Worm (Caenorhabditis elegans) whole organism, early embryonic: ENCODE data around the gene daam-1.

Experiments used
- B0310.2 ChIP-seq: sonication (generic microtip); optimal IDR thresholded peaks from 2 replicates; lab custom pipeline; 2016; ENCODE audit warnings: mild to moderate bottlenecking, missing genetic modification characterization, missing compliant biosample characterization
- F13C5.2 ChIP-seq: sonication (generic microtip); optimal IDR thresholded peaks from 2 replicates; lab custom pipeline; 2017; ENCODE audit warnings: mild to moderate bottlenecking, missing genetic modification characterization, inconsistent platforms, missing compliant biosample characterization
- aly-1 ChIP-seq: sonication (generic microtip); optimal IDR thresholded peaks from 2 replicates; lab custom pipeline; 2016; ENCODE audit warnings: missing genetic modification characterization, missing compliant biosample characterization
- ama-1 ChIP-seq: fragments of 150-350 bp; optimal IDR thresholded peaks from 2 replicates; lab custom pipeline; 2014
- ceh-13 ChIP-seq: fragments of 200-800 bp; sonication (Bioruptor generic); optimal IDR thresholded peaks from 2 replicates; lab custom pipeline; 2018; ENCODE audit warnings: mild to moderate bottlenecking, missing genetic modification characterization, missing compliant biosample characterization
- ceh-36 ChIP-seq: sonication (generic microtip); optimal IDR thresholded peaks from 2 replicates; lab custom pipeline; 2016; ENCODE audit warnings: missing genetic modification characterization, inconsistent platforms, missing compliant biosample characterization
- ets-7 ChIP-seq: sonication (generic microtip); optimal IDR thresholded peaks from 2 replicates; lab custom pipeline; 2016; ENCODE audit warnings: missing genotype, missing genetic modification characterization, missing compliant biosample characterization
- flt-1 ChIP-seq: fragments of 200-800 bp; sonication (Bioruptor generic); IDR thresholded peaks from 2 replicates; pipeline ENCODE4 v1.3.6; 2022; ENCODE audit warnings: missing genetic modification characterization, missing compliant biosample characterization
- hmbx-1 ChIP-seq: sonication (generic microtip); optimal IDR thresholded peaks from 2 replicates; lab custom pipeline; 2016; ENCODE audit warnings: mild to moderate bottlenecking, missing genetic modification characterization, missing compliant biosample characterization
- hmg-4 ChIP-seq: fragments of 200-800 bp; sonication (Bioruptor generic); optimal IDR thresholded peaks from 2 replicates; lab custom pipeline; 2018; ENCODE audit warnings: mild to moderate bottlenecking, missing genetic modification characterization, missing compliant biosample characterization
- hnd-1 ChIP-seq: sonication (generic microtip); optimal IDR thresholded peaks from 2 replicates; lab custom pipeline; 2016; ENCODE audit warnings: missing genetic modification characterization, missing compliant biosample characterization
- pes-1 ChIP-seq: fragments of 200-800 bp; sonication (Bioruptor generic); IDR thresholded peaks from 2 replicates; pipeline ENCODE4 v1.3.6; 2022; ENCODE audit warnings: missing genetic modification reagents, missing genetic modification characterization, missing compliant biosample characterization
- scrt-1 ChIP-seq: fragments of 200-800 bp; sonication (Bioruptor generic); IDR thresholded peaks from 2 replicates; pipeline ENCODE4 v1.3.6; 2022; ENCODE audit warnings: missing genetic modification characterization, missing compliant biosample characterization
- sea-1 ChIP-seq: fragments of 200-800 bp; sonication (Bioruptor generic); conservative IDR thresholded peaks from 2 replicates; pipeline ENCODE4 v1.3.6; 2022; ENCODE audit warnings: missing genetic modification characterization, missing compliant biosample characterization
- tbx-11 ChIP-seq: fragments of 200-800 bp; sonication (Bioruptor generic); IDR thresholded peaks from 2 replicates; pipeline ENCODE4 v1.3.6; 2022; ENCODE audit warnings: missing genetic modification characterization, missing compliant biosample characterization
- tbx-37 ChIP-seq: fragments of 200-800 bp; sonication (Bioruptor generic); conservative IDR thresholded peaks from 2 replicates; pipeline ENCODE4 v1.3.6; 2022; ENCODE audit warnings: missing genetic modification reagents, missing genetic modification characterization, missing compliant biosample characterization
- tra-4 ChIP-seq: sonication (generic microtip); optimal IDR thresholded peaks from 2 replicates; lab custom pipeline; 2017; ENCODE audit warnings: missing genetic modification characterization, missing compliant biosample characterization

The daam-1 gene

DNA sequence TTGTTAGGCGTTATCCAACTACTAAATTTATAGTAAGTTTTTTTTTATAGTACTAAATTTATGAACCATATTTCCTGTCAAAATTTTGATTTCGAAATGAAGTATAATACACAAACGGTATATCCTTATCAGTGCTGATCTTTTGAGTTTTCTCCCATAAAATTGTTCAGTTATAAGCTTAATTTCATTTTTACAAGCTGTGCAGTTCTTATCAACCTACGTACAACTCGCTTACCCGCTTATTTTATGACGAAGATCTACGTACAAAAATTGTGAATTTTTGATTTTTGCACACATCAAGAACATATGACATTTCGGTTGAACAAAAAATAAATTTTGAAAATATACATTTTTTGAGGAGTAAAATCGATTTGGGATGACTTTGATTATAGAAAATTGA lies 39.6 kb downstream of the daam-1 start:
- TF ChIP-seq scrt-1 (GFP tag; lab: Robert Waterston, UW): no peak
- no peak for TF ChIP-seq ceh-36 (tag; lab: Kevin White, UChicago)

DNA sequence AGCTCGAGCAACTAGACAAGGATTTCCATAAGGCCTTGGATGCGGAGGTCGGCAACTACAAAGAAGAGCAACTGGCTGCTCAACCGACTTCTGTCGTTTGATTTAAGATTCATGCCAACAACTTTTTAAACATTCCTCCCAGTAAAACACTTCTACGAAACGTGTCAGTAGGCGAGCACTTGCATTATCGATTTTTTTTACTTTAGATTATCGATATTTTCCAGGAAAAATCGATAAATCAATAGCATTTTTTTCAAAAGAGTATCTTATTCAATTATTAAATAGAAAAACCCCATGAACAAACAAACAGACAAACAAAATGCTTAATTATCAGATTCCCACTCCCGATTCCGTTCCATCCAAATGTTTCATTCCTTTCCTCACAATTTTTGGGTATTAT lies 40.6 kb downstream of the daam-1 start:
- no peak for TF ChIP-seq pes-1 (GFP tag; lab: Robert Waterston, UW)
- TF ChIP-seq ceh-13 (GFP tag; lab: Kevin White, UChicago): no peak
- no peak for TF ChIP-seq F13C5.2 (tag; lab: Kevin White, UChicago)
- TF ChIP-seq ama-1 (lab: Kevin White, UChicago): no peak
- TF ChIP-seq B0310.2: no peak
- no peak for TF ChIP-seq scrt-1 (GFP tag; lab: Robert Waterston, UW)
- no peak for TF ChIP-seq tbx-11
- TF ChIP-seq tra-4 (tag; lab: Kevin White, UChicago): no peak
- no peak for TF ChIP-seq flt-1 (GFP tag; lab: Robert Waterston, UW)
- no peak for TF ChIP-seq aly-1 (tag; lab: Kevin White, UChicago)
- no peak for TF ChIP-seq tbx-37 (GFP tag; lab: Robert Waterston, UW)
- TF ChIP-seq sea-1: no peak
- no peak for TF ChIP-seq hnd-1 (tag; lab: Kevin White, UChicago)
- no peak for TF ChIP-seq hmg-4 (GFP tag; lab: Kevin White, UChicago)
- no peak for TF ChIP-seq ceh-36 (tag; lab: Kevin White, UChicago)
- TF ChIP-seq hmbx-1: no peak
- TF ChIP-seq ets-7 (tag; lab: Kevin White, UChicago): no peak

DNA sequence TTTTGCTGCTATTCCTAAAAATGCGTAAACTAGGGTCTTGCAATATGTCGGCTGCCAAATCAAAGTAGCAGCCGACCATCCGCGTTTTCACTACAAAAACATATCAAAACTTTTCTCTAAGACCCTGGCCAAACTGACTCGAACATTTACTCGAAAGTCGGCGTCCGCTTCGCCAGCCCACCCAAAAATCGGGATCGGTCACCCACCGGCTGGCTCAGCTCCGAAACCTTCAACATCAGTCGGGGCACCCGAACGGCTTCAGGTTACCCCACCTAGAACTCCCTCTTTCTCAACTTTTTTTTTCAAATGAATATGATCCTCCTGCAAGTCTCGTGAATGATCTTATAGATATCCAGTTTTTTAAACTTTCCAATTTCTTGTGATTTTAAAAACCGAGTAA lies 45.9 kb downstream of the daam-1 start:
- TF ChIP-seq ama-1 (lab: Kevin White, UChicago) (no peak), B0310.2 (no peak), tbx-37 (GFP tag; lab: Robert Waterston, UW) (no peak), tra-4 (tag; lab: Kevin White, UChicago) (no peak), hmbx-1 (no peak), sea-1 (no peak), scrt-1 (GFP tag; lab: Robert Waterston, UW) (no peak), ets-7 (tag; lab: Kevin White, UChicago) (no peak), hnd-1 (tag; lab: Kevin White, UChicago) (no peak)

DNA sequence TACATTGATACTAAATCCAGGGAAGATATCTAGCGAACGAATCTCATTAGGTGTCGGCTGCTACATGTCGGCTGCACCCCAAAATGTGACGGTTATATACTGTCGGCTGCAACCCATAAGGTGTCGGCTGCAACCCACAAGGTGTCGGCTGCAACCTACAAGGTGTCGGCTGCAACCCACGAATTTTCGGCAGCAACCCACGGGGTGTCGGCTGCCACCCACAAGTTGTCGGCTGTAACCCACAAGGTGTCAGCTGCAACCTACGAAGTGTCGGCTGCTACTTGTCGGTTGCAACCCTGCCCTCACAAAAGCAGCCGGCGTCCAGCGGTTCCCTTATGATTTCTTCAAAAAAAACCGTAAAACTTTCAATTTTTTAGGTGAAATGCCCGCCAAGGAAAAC lies 53.8 kb downstream of the daam-1 start:
- TF ChIP-seq sea-1 (no peak), ceh-36 (tag; lab: Kevin White, UChicago) (no peak), tra-4 (tag; lab: Kevin White, UChicago) (no peak), hmg-4 (GFP tag; lab: Kevin White, UChicago) (no peak), tbx-11 (no peak), ets-7 (tag; lab: Kevin White, UChicago) (no peak), scrt-1 (GFP tag; lab: Robert Waterston, UW) (no peak), F13C5.2 (tag; lab: Kevin White, UChicago) (no peak), tbx-37 (GFP tag; lab: Robert Waterston, UW) (no peak), ama-1 (lab: Kevin White, UChicago) (no peak)

DNA sequence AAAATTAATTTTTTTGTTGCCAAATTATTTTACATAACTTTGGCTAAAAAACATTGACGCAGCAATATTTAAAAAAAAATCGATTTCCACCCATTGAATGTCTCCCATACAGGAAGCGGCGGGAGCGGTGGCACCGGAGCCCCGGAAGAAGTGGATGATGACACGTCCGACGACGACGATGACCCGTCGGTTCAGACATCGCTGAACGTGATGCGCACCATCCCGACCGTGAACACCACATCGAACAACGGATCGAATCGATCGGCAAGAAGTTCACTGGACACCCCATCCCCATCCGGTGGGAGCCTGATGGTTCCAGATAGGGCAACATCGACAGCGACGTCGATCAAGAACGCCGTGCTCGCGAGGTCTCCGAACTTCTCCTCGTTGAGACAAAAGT lies 55.4 kb downstream of the daam-1 start:
- TF ChIP-seq ceh-13 (GFP tag; lab: Kevin White, UChicago): no peak

DNA sequence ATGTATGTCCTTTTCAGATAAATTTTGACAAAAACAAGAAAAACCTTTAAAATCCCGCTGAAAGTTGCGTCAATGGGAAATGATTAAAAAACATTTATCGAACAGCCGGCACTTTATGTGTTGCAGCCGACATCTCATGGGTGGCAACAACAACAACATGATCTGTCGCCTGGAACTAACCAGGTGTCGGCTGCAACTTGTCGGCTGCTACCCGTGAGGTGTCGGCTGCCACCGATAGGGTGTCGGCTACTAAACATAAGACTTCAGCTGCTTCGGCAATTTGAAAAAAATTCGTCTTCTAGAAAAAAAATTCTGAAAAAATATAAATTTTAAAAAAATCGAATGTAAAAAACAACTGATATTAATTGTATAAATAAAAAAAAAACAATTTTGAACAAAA lies 56.0 kb downstream of the daam-1 start:
- TF ChIP-seq tbx-11: no peak
- TF ChIP-seq ceh-36 (tag; lab: Kevin White, UChicago): no peak
- TF ChIP-seq tra-4 (tag; lab: Kevin White, UChicago): no peak
- no peak for TF ChIP-seq F13C5.2 (tag; lab: Kevin White, UChicago)
- no peak for TF ChIP-seq aly-1 (tag; lab: Kevin White, UChicago)
- no peak for TF ChIP-seq B0310.2
- TF ChIP-seq tbx-37 (GFP tag; lab: Robert Waterston, UW): no peak
- TF ChIP-seq hnd-1 (tag; lab: Kevin White, UChicago): no peak
- no peak for TF ChIP-seq sea-1

DNA sequence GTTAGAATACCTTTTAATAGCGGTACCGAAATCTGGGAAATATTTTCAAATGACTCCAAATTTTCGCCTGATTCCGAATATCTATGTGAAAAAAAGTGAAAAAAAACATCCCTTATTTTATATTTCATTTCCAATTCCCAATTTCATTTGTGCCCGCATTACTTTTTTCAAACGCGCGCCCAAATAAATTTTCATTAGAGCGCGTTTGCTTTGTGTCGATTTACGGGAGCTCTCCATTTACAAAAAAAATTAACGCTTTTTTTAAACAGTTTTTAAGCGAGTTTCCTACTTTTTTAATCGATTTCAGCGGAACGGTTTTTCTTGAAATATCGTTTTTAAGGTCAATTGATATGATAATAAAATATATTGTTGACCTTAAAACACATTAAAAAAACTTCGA lies 59.5 kb downstream of the daam-1 start:
- TF ChIP-seq flt-1 (GFP tag; lab: Robert Waterston, UW) (no peak), tra-4 (tag; lab: Kevin White, UChicago) (no peak), pes-1 (GFP tag; lab: Robert Waterston, UW) (no peak), F13C5.2 (tag; lab: Kevin White, UChicago) (no peak), B0310.2 (no peak)

DNA sequence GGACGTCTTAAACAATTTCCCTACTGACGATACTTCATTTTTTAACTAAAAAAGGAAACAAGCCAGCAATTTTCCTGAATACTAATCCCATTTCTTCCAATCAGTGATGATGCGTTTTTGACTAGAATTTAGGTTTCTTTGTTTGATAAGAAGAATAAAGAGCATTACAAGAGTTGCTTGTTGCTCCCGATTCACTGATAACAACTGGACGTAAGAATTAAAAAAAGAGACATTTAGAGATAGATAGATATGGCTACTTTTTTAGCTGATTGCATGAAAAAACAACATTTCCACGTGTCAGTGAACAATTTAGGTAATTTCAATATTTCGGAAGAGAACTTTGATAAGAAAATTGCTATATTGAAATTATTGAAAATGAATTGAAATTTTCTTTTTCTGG lies 61.8 kb downstream of the daam-1 start:
- TF ChIP-seq pes-1 (GFP tag; lab: Robert Waterston, UW) (no peak), sea-1 (no peak), F13C5.2 (tag; lab: Kevin White, UChicago) (no peak), ceh-36 (tag; lab: Kevin White, UChicago) (no peak), hmbx-1 (no peak), tra-4 (tag; lab: Kevin White, UChicago) (no peak), hmg-4 (GFP tag; lab: Kevin White, UChicago) (no peak), ceh-13 (GFP tag; lab: Kevin White, UChicago) (no peak), B0310.2 (no peak), aly-1 (tag; lab: Kevin White, UChicago) (no peak), tbx-11 (no peak), ama-1 (lab: Kevin White, UChicago) (no peak), tbx-37 (GFP tag; lab: Robert Waterston, UW) (no peak), hnd-1 (tag; lab: Kevin White, UChicago) (no peak), scrt-1 (GFP tag; lab: Robert Waterston, UW) (no peak), ets-7 (tag; lab: Kevin White, UChicago) (no peak), flt-1 (GFP tag; lab: Robert Waterston, UW) (no peak)
